Worm (Caenorhabditis elegans): ENCODE data around the gene F25E5.9.

F25E5.9 gene

ce11 chrV:7416569-7416968, 21.1 kb downstream of the F25E5.9 start:
- TF ChIP-seq unc-3 (GFP tag; conservative IDR thresholded peaks at IDR 0.05) (no peak), unc-3 (tag; optimal IDR thresholded peaks at IDR 0.05) (no peak), dmd-4 (tag; optimal IDR thresholded peaks at IDR 0.05; ENCODE audit: borderline replicate concordance) (no peak), madf-2 (tag; optimal IDR thresholded peaks at IDR 0.05) (no peak), Y22D7AL.16 (tag; optimal IDR thresholded peaks at IDR 0.05) (no peak), C08G9.2 (tag; optimal IDR thresholded peaks at IDR 0.05) (no peak), pros-1 (tag; optimal IDR thresholded peaks at IDR 0.05) (no peak), tbx-2 (tag; optimal IDR thresholded peaks at IDR 0.05) (no peak), hlh-6 (tag; optimal IDR thresholded peaks at IDR 0.05) (no peak), nhr-232 (tag; optimal IDR thresholded peaks at IDR 0.05) (no peak), rnt-1 (tag; optimal IDR thresholded peaks at IDR 0.05) (no peak), K09A11.1 (tag; optimal IDR thresholded peaks at IDR 0.05; ENCODE audit: insufficient read depth) (no peak), ceh-45 (GFP tag; IDR thresholded peaks at IDR 0.05) (no peak), F13H6.1 (tag; optimal IDR thresholded peaks at IDR 0.05) (no peak), lim-6 (tag; optimal IDR thresholded peaks at IDR 0.05) (no peak), ceh-19 (GFP tag; optimal IDR thresholded peaks at IDR 0.05) (no peak)

- TF ChIP-seq pqm-1 (tag; optimal IDR thresholded peaks at IDR 0.05) (no peak), unc-42 (tag; optimal IDR thresholded peaks at IDR 0.05) (no peak), odd-2 (tag; optimal IDR thresholded peaks at IDR 0.05) (no peak), sdc-2 (tag; optimal IDR thresholded peaks at IDR 0.05) (no peak), ahr-1 (tag; optimal IDR thresholded peaks at IDR 0.05) (no peak), unc-86 (tag; optimal IDR thresholded peaks at IDR 0.05) (no peak), fkh-10 (GFP tag; optimal IDR thresholded peaks at IDR 0.05) (no peak), ama-1 (optimal IDR thresholded peaks at IDR 0.05) (no peak), Y22D7AL.16 (tag; optimal IDR thresholded peaks at IDR 0.05) (no peak)
These were observed 21.8 kb downstream of the F25E5.9 start, which contains the start of gene F18E3.13 for ce11 chrV:7415780-7416428. Gene F18E3.13 (plus strand): TSS chrV:7416164.

ce11 chrV:7414909-7415308, 22.8 kb downstream of the F25E5.9 start, which contains the start of gene F18E3.12:
Gene F18E3.12 (plus strand): TSS chrV:7414985.
- TF ChIP-seq sox-2 (GFP tag; IDR thresholded peaks at IDR 0.05) (no peak), ahr-1 (tag; optimal IDR thresholded peaks at IDR 0.05) (no peak), pha-4 (tag; optimal IDR thresholded peaks at IDR 0.05) (no peak), madf-2 (tag; optimal IDR thresholded peaks at IDR 0.05) (no peak), unc-3 (GFP tag; conservative IDR thresholded peaks at IDR 0.05) (no peak), unc-3 (tag; optimal IDR thresholded peaks at IDR 0.05) (no peak), pros-1 (tag; optimal IDR thresholded peaks at IDR 0.05) (no peak), sox-4 (tag; optimal IDR thresholded peaks at IDR 0.05) (no peak), tbx-7 (tag; optimal IDR thresholded peaks at IDR 0.05) (no peak), unc-86 (tag; optimal IDR thresholded peaks at IDR 0.05) (no peak), hlh-15 (tag; optimal IDR thresholded peaks at IDR 0.05) (no peak), ceh-19 (GFP tag; optimal IDR thresholded peaks at IDR 0.05) (no peak), pqm-1 (tag; optimal IDR thresholded peaks at IDR 0.05) (no peak), fax-1 (tag; optimal IDR thresholded peaks at IDR 0.05) (no peak), gmeb-2 (tag; optimal IDR thresholded peaks at IDR 0.05) (no peak), ceh-31 (tag; optimal IDR thresholded peaks at IDR 0.05) (no peak), mec-3 (tag; optimal IDR thresholded peaks at IDR 0.05; ENCODE audit: borderline replicate concordance) (no peak), pat-9 (tag; optimal IDR thresholded peaks at IDR 0.05) (no peak), ceh-2 (tag; optimal IDR thresholded peaks at IDR 0.05) (no peak), F13H6.1 (tag; optimal IDR thresholded peaks at IDR 0.05) (no peak)

- TF ChIP-seq gmeb-2 (tag; optimal IDR thresholded peaks at IDR 0.05) (no peak), ets-4 (tag; optimal IDR thresholded peaks at IDR 0.05) (no peak), syd-9 (tag; optimal IDR thresholded peaks at IDR 0.05) (no peak), pag-3 (tag; optimal IDR thresholded peaks at IDR 0.05; ENCODE audit: borderline replicate concordance) (no peak)
These were observed 24.5 kb downstream of the F25E5.9 start, which contains the start of gene F18E3.11 for ce11 chrV:7413107-7413774. Gene F18E3.11 (plus strand): TSS chrV:7413482.

All from whole organism, late embryonic.